Fruit fly (Drosophila melanogaster) whole organism, wandering third instar larva: ENCODE measurements around the gene CG5646.

Experiments
- Abd-B ChIP-seq: fragments of >200 bp; optimal IDR thresholded peaks from 2 replicates; lab custom pipeline; 2017; ENCODE audit warnings: missing biosample characterization, missing genetic modification characterization
- CG32264 ChIP-seq: fragments of 200-800 bp; sonication (Bioruptor generic); optimal IDR thresholded peaks from 2 replicates; lab custom pipeline; 2016; ENCODE audit warnings: missing biosample characterization, missing genetic modification characterization
- CG9705 ChIP-seq: fragments of 200-800 bp; sonication (Bioruptor generic); optimal IDR thresholded peaks from 2 replicates; lab custom pipeline; 2018; ENCODE audit warnings: missing biosample characterization, mild to moderate bottlenecking, missing genetic modification characterization
- CrebA ChIP-seq: fragments of 200-800 bp; sonication (Bioruptor generic); optimal IDR thresholded peaks from 2 replicates; lab custom pipeline; 2016; ENCODE audit warnings: missing biosample characterization, mild to moderate bottlenecking, missing genetic modification characterization, borderline replicate concordance
- Dfd ChIP-seq: fragments of >200 bp; optimal IDR thresholded peaks from 2 replicates; lab custom pipeline; 2017; ENCODE audit warnings: missing biosample characterization, missing genetic modification characterization
- Dif ChIP-seq: fragments of 200-275, 200-300 bp; sonication (Bioruptor generic); optimal IDR thresholded peaks from 2 replicates; lab custom pipeline; 2018; ENCODE audit warnings: missing biosample characterization, missing genetic modification characterization; ENCODE audit not compliant: partially characterized antibody
- GATAd ChIP-seq: sonication (Bioruptor generic); optimal IDR thresholded peaks from 2 replicates; lab custom pipeline; 2016; ENCODE audit warnings: missing biosample characterization, missing genetic modification characterization
- HLH106 ChIP-seq: fragments of 200-800 bp; optimal IDR thresholded peaks from 3 replicates; lab custom pipeline; 2019; ENCODE audit warnings: missing biosample characterization, mild to moderate bottlenecking, missing genetic modification characterization, moderate library complexity
- Hnf4 ChIP-seq: fragments of 200-800 bp; sonication (Bioruptor generic); optimal IDR thresholded peaks from 2 replicates; lab custom pipeline; 2016; ENCODE audit warnings: missing biosample characterization, mild to moderate bottlenecking, missing genetic modification characterization
- Hr78 ChIP-seq: fragments of >200 bp; optimal IDR thresholded peaks from 2 replicates; lab custom pipeline; 2017; ENCODE audit warnings: missing biosample characterization, missing genetic modification characterization
- Hr83 ChIP-seq: fragments of 200-300 bp; sonication (Bioruptor generic); optimal IDR thresholded peaks from 2 replicates; lab custom pipeline; 2016; ENCODE audit warnings: missing biosample characterization, mild to moderate bottlenecking, missing genetic modification characterization, moderate library complexity; ENCODE audit not compliant: poor library complexity, severe bottlenecking
- Jra ChIP-seq: sonication (Bioruptor generic); optimal IDR thresholded peaks from 2 replicates; lab custom pipeline; 2016; ENCODE audit warnings: missing biosample characterization, missing genetic modification characterization
- Mio ChIP-seq: sonication (Bioruptor generic); optimal IDR thresholded peaks from 2 replicates; lab custom pipeline; 2016; ENCODE audit warnings: missing biosample characterization, missing genetic modification characterization
- Myc ChIP-seq: fragments of >200 bp; optimal IDR thresholded peaks from 2 replicates; lab custom pipeline; 2017
- N ChIP-seq: fragments of >200 bp; optimal IDR thresholded peaks from 2 replicates; lab custom pipeline; 2018; ENCODE audit warnings: missing biosample characterization, missing external identifiers, missing genetic modification characterization
- OdsH ChIP-seq: fragments of 200-800 bp; sonication (Bioruptor generic); optimal IDR thresholded peaks from 2 replicates; lab custom pipeline; 2016; ENCODE audit warnings: missing biosample characterization, mild to moderate bottlenecking, missing genetic modification characterization
- Rel ChIP-seq, 2 experiments: fragments of 200-800 bp; sonication (Bioruptor generic) in 1 of 2; optimal IDR thresholded peaks; 2 replicates in 1 of 2; 3 replicates in 1 of 2; lab custom pipeline; 2016 to 2019; ENCODE audit warnings: mild to moderate bottlenecking in 2 of 2, missing biosample characterization in 2 of 2, missing genetic modification characterization in 2 of 2, moderate library complexity in 1 of 2
- Vsx2 ChIP-seq: fragments of 200-300, 225-300 bp; sonication (Bioruptor generic); optimal IDR thresholded peaks from 2 replicates; lab custom pipeline; 2018; ENCODE audit warnings: missing biosample characterization, missing genetic modification characterization; ENCODE audit not compliant: partially characterized antibody
- br ChIP-seq: fragments of 200-800 bp; sonication (Bioruptor generic); optimal IDR thresholded peaks from 2 replicates; lab custom pipeline; 2016; ENCODE audit warnings: missing biosample characterization, missing genetic modification characterization
- brk ChIP-seq: fragments of 200-800 bp; sonication (Bioruptor generic); optimal IDR thresholded peaks from 2 replicates; lab custom pipeline; 2016; ENCODE audit warnings: missing biosample characterization, mild to moderate bottlenecking, missing genetic modification characterization
- dmrt93B ChIP-seq: fragments of 200-800 bp; sonication (Bioruptor generic); optimal IDR thresholded peaks from 2 replicates; lab custom pipeline; 2018; ENCODE audit warnings: missing biosample characterization, mild to moderate bottlenecking, missing genetic modification characterization
- dsf ChIP-seq: sonication (Bioruptor generic); optimal IDR thresholded peaks from 2 replicates; lab custom pipeline; 2016; ENCODE audit warnings: missing biosample characterization, missing genetic modification characterization, borderline replicate concordance
- ey ChIP-seq: fragments of 200-800 bp; sonication (Bioruptor generic); optimal IDR thresholded peaks from 2 replicates; lab custom pipeline; 2016; ENCODE audit warnings: missing biosample characterization, missing genetic modification characterization
- foxo ChIP-seq, 2 experiments: fragments of 200-800 bp; sonication (Bioruptor generic); optimal IDR thresholded peaks; 2 replicates in 1 of 2; 3 replicates in 1 of 2; lab custom pipeline; 2016 to 2017; ENCODE audit warnings: missing biosample characterization in 2 of 2, missing genetic modification characterization in 2 of 2
- fru ChIP-seq: fragments of 200-800 bp; sonication (Bioruptor generic); optimal IDR thresholded peaks from 3 replicates; lab custom pipeline; 2016; ENCODE audit warnings: missing biosample characterization, mild to moderate bottlenecking, missing genetic modification characterization
- h ChIP-seq: fragments of 200-800 bp; sonication (Bioruptor generic); optimal IDR thresholded peaks from 3 replicates; lab custom pipeline; 2016; ENCODE audit warnings: missing biosample characterization, mild to moderate bottlenecking, missing genetic modification characterization
- jim ChIP-seq: fragments of 175-275, 200-325 bp; sonication (Bioruptor generic); optimal IDR thresholded peaks from 2 replicates; lab custom pipeline; 2016; ENCODE audit warnings: missing biosample characterization, mild to moderate bottlenecking, missing genetic modification characterization
- lola ChIP-seq: fragments of >200 bp; optimal IDR thresholded peaks from 2 replicates; lab custom pipeline; 2017; ENCODE audit warnings: missing biosample characterization, missing genetic modification characterization
- psq ChIP-seq: fragments of 200-800 bp; sonication (Bioruptor generic); optimal IDR thresholded peaks from 3 replicates; lab custom pipeline; 2017; ENCODE audit warnings: missing biosample characterization, mild to moderate bottlenecking, missing genetic modification characterization, moderate library complexity
- rgr ChIP-seq: fragments of 200-800 bp; sonication (Bioruptor generic); optimal IDR thresholded peaks from 3 replicates; lab custom pipeline; 2016; ENCODE audit warnings: missing biosample characterization, mild to moderate bottlenecking, missing genetic modification characterization
- sage ChIP-seq: fragments of 200-800 bp; sonication (Bioruptor generic); optimal IDR thresholded peaks from 2 replicates; lab custom pipeline; 2016; ENCODE audit warnings: missing biosample characterization, mild to moderate bottlenecking, missing genetic modification characterization
- sv ChIP-seq: fragments of 200-800 bp; sonication (Bioruptor generic); optimal IDR thresholded peaks from 3 replicates; lab custom pipeline; 2016; ENCODE audit warnings: missing biosample characterization, missing genetic modification characterization
- tai ChIP-seq: sonication (Bioruptor generic); optimal IDR thresholded peaks from 2 replicates; lab custom pipeline; 2016; ENCODE audit warnings: missing biosample characterization, missing genetic modification characterization
- usp ChIP-seq: fragments of >200 bp; optimal IDR thresholded peaks from 2 replicates; lab custom pipeline; 2017; ENCODE audit warnings: missing biosample characterization, missing genetic modification characterization
- woc ChIP-seq: sonication (Bioruptor generic); optimal IDR thresholded peaks from 2 replicates; lab custom pipeline; 2016; ENCODE audit warnings: missing biosample characterization, mild to moderate bottlenecking, missing genetic modification characterization

CG5646 gene

DNA sequence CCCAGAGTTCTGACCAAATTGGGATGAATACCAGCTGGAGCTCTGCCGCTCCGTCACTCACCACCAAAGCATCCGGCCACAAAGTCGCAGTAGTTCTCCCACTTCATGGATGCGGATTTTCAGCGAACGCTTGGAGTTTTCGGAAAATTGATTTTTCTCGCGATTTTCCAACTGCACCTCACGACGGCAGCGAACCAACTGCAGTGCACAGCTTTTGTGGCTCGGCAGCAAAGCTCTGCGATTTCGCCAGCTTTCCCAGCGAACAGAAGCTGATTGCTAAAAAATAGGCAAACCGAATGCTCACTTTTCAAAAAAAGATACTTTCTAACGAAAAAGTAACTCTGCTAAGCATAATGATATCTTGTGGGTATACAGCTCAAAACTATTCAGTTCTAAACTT lies at the start of gene CG5646:
CG5646 (minus strand) TSS at position 206 of the 400 bp plus-strand sequence.
- no peak for TF ChIP-seq Abd-B (GFP tag; lab: Kevin White, UChicago)
- TF ChIP-seq br, result no peak
- no peak for TF ChIP-seq Rel (GFP tag; optimal IDR thresholded peaks at IDR 0.05; lab: Kevin White, UChicago)
- no peak for TF ChIP-seq Rel (tag; optimal IDR thresholded peaks at IDR 0.05; lab: Kevin White, UChicago)
- TF ChIP-seq Dif (GFP tag; lab: Kevin White, UChicago), result peak; percentile 50
- no peak for TF ChIP-seq dmrt93B
- TF ChIP-seq CG9705 (GFP tag; lab: Kevin White, UChicago), result no peak
- TF ChIP-seq brk (GFP tag; lab: Kevin White, UChicago), result no peak
- TF ChIP-seq Hr78 (GFP tag; lab: Kevin White, UChicago), result no peak
- TF ChIP-seq woc, result no peak
- TF ChIP-seq Vsx2 (GFP tag; lab: Kevin White, UChicago), result peak; percentile 10

DNA sequence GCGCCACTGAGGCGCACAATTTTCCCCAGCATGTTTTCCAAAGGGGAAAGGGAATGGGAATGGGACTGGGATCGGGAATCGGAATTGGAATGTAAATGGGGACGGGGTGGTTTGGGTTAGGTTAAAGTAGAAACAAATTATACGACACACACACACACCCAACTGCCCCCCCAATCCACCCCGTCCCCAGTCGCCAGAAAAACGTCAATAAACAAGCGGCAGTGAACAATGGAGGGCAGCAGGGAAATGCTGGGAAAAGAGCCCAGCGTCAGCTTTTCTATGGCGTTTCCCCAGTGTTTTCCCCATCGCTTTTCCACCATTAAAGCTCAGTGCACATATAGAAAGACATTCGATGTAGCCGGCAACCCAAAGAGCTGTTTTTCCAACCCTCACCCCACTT lies 49.5 kb upstream of the CG5646 start:
- TF ChIP-seq Jra (GFP tag; lab: Kevin White, UChicago), result no peak
- no peak for TF ChIP-seq lola (GFP tag; lab: Kevin White, UChicago)
- TF ChIP-seq sage, result no peak
- no peak for TF ChIP-seq CrebA
- TF ChIP-seq tai (GFP tag; lab: Kevin White, UChicago), result no peak
- TF ChIP-seq rgr (GFP tag; lab: Kevin White, UChicago), result no peak
- no peak for TF ChIP-seq h
- TF ChIP-seq jim (GFP tag; lab: Kevin White, UChicago), result no peak
- no peak for TF ChIP-seq fru (GFP tag; lab: Kevin White, UChicago)
- no peak for TF ChIP-seq Hnf4 (GFP tag; lab: Kevin White, UChicago)
- TF ChIP-seq sv, result no peak
- no peak for TF ChIP-seq Abd-B (GFP tag; lab: Kevin White, UChicago)
- no peak for TF ChIP-seq usp (GFP tag; lab: Kevin White, UChicago)
- TF ChIP-seq br, result no peak
- TF ChIP-seq foxo (GFP tag; optimal IDR thresholded peaks at IDR 0.05; lab: Kevin White, UChicago), result no peak
- no peak for TF ChIP-seq Hr78 (GFP tag; lab: Kevin White, UChicago)

DNA sequence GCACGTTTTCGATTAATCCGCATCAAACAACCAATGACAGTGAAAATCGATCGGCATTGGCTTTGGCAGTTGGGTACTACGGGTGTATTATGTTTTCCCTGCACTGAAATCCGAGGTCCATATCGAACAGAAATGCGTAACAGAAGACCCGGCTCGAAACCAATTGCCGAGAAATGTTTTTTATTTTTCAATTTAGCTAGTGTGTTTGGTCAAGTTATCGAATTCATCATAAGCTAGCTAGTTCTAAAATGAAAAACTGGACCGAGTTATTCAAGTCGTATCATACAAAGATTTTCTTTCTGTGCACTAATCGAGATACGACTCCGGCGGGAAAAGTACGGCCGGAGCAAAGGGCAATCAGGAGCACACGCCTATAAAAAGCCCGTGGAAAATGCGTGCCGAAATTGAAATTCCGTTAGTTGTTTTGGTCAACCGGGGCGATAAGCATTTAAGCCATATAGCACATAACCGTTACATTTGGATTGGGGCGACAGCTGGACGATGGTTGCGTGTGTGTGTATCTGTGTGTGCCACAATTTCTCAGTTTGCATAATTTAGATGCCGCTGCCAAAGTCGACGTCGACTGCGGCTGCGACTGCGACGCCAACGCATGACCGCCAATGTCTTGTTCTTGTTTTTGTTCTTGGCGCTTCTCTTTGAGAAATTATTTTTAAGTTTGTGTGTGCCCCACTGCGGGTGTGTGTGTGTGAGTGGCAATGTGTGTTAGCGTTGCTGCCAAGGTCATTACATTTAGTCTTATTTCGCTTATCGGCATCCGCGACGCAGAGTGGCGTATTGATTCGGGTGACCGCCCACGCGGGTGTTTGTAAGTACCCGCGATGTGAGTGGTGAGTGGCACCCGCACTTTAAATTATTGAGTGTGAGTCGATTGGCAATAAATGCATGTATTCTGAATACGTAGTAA lies 48.3 kb upstream of the CG5646 start:
- no peak for TF ChIP-seq sv
- no peak for TF ChIP-seq jim (GFP tag; lab: Kevin White, UChicago)
- TF ChIP-seq Rel (GFP tag; optimal IDR thresholded peaks at IDR 0.05; lab: Kevin White, UChicago), result no peak
- no peak for TF ChIP-seq Rel (tag; optimal IDR thresholded peaks at IDR 0.05; lab: Kevin White, UChicago)
- no peak for TF ChIP-seq Vsx2 (GFP tag; lab: Kevin White, UChicago)
- no peak for TF ChIP-seq Dfd
- TF ChIP-seq dmrt93B, result no peak
- no peak for TF ChIP-seq lola (GFP tag; lab: Kevin White, UChicago)
- TF ChIP-seq tai (GFP tag; lab: Kevin White, UChicago), result no peak
- no peak for TF ChIP-seq Hr83 (GFP tag; lab: Kevin White, UChicago)
- no peak for TF ChIP-seq ey (GFP tag; lab: Kevin White, UChicago)
- TF ChIP-seq h, result no peak
- no peak for TF ChIP-seq Hr78 (GFP tag; lab: Kevin White, UChicago)
- TF ChIP-seq foxo (GFP tag; optimal IDR thresholded peaks at IDR 0.05; lab: Kevin White, UChicago), result no peak
- no peak for TF ChIP-seq fru (GFP tag; lab: Kevin White, UChicago)
- no peak for TF ChIP-seq OdsH (GFP tag; lab: Kevin White, UChicago)
- TF ChIP-seq Hnf4 (GFP tag; lab: Kevin White, UChicago), result no peak
- TF ChIP-seq dsf (GFP tag; lab: Kevin White, UChicago), result no peak
- TF ChIP-seq CG32264 (GFP tag; lab: Kevin White, UChicago), result no peak

DNA sequence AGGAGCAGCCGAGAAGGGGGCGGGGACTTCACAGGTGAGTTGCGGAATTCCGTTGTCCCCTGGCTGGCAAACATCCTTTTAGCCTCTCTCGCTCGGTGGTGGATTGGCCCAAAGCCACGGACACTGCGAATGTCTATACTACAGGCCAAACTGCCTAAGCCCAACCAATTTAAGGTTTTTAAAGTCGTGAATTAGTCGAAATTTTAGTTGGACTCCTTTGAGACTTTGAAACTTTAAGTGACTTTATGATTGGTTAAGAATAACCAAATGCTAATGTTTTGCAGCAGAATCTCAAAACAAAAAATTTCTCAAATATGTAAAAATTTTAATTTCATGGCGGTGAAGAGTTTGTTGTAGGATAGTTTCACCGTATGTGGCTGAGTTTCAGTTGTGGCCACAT lies 47.4 kb upstream of the CG5646 start:
- TF ChIP-seq usp (GFP tag; lab: Kevin White, UChicago) (no peak), sv (no peak), N (GFP tag; lab: Kevin White, UChicago) (no peak), Myc (lab: Kevin White, UChicago) (no peak), Dif (GFP tag; lab: Kevin White, UChicago) (no peak), HLH106 (no peak), br (no peak), psq (GFP tag; lab: Kevin White, UChicago) (no peak), GATAd (GFP tag; lab: Kevin White, UChicago) (no peak), h (no peak), Mio (GFP tag; lab: Kevin White, UChicago) (no peak), woc (no peak), fru (GFP tag; lab: Kevin White, UChicago) (no peak)
